Fruit fly (Drosophila melanogaster): ENCODE measurements around the gene rdx.

The rdx gene

dm6 chr3R:14013827-14014488 is 17.9 kb downstream of the rdx start (continued):
- no peak for TF ChIP-seq CG13775 (GFP tag; optimal IDR thresholded peaks at IDR 0.05)
- TF ChIP-seq CG42726 (GFP tag; IDR thresholded peaks at IDR 0.05; ENCODE audit: partially characterized antibody), result no peak
- TF ChIP-seq CG6683 (GFP tag; optimal IDR thresholded peaks at IDR 0.05), result peak; percentile 3
- peak; percentile 27; the same call in 2 of the 3 replicates for TF ChIP-seq row (GFP tag; IDR thresholded peaks at IDR 0.05)
- TF ChIP-seq ase (GFP tag; IDR thresholded peaks at IDR 0.05), result 0 out of 3 replicates have a peak, but pooled peaks have one; percentile 32
- no peak for TF ChIP-seq fd64A (GFP tag; optimal IDR thresholded peaks at IDR 0.05)
- no peak for TF ChIP-seq CG10959 (GFP tag; IDR thresholded peaks at IDR 0.05)
- TF ChIP-seq CG6689 (GFP tag; IDR thresholded peaks at IDR 0.05), result no peak
- TF ChIP-seq klu (GFP tag; IDR thresholded peaks at IDR 0.05), result no peak
- no peak for TF ChIP-seq CG3407 (GFP tag; optimal IDR thresholded peaks at IDR 0.05)
- peak; percentile 44 for TF ChIP-seq Med (GFP tag)
- TF ChIP-seq pb (GFP tag; optimal IDR thresholded peaks at IDR 0.05), result no peak
- TF ChIP-seq CG9609 (GFP tag; optimal IDR thresholded peaks at IDR 0.05), result no peak
- no peak for TF ChIP-seq Kr (GFP tag; optimal IDR thresholded peaks at IDR 0.05)
- no peak for TF ChIP-seq Drgx (GFP tag; IDR thresholded peaks at IDR 0.05)
- no peak for TF ChIP-seq nmo (GFP tag; optimal IDR thresholded peaks at IDR 0.05)
- TF ChIP-seq nom (GFP tag; optimal IDR thresholded peaks at IDR 0.05), result no peak
- TF ChIP-seq MTF-1 (GFP tag; optimal IDR thresholded peaks at IDR 0.05; ENCODE audit: borderline replicate concordance), result no peak
- TF ChIP-seq CG14965 (GFP tag; optimal IDR thresholded peaks at IDR 0.05; ENCODE audit: borderline replicate concordance), result no peak
- TF ChIP-seq CG4854 (GFP tag; optimal IDR thresholded peaks at IDR 0.05), result no peak
- no peak for TF ChIP-seq CG15601 (tag; optimal IDR thresholded peaks at IDR 0.05)
- no peak for TF ChIP-seq Hsf (GFP tag; optimal IDR thresholded peaks at IDR 0.05)
- TF ChIP-seq NfI (GFP tag; optimal IDR thresholded peaks at IDR 0.05), result no peak
- TF ChIP-seq Oaz (GFP tag; IDR thresholded peaks at IDR 0.05), result no peak
- no peak for TF ChIP-seq Ets65A (GFP tag)
- peak; percentile 30 for TF ChIP-seq CG18262 (tag; optimal IDR thresholded peaks at IDR 0.05)
- no peak for TF ChIP-seq fd3F (GFP tag; optimal IDR thresholded peaks at IDR 0.05)
- TF ChIP-seq CG4360 (GFP tag; IDR thresholded peaks at IDR 0.05), result peak; percentile 89
- no peak for TF ChIP-seq sqz (GFP tag; optimal IDR thresholded peaks at IDR 0.05)
- no peak for TF ChIP-seq Trl (optimal IDR thresholded peaks at IDR 0.05)
- TF ChIP-seq Trl (GFP tag; optimal IDR thresholded peaks at IDR 0.05), result no peak
- no peak for TF ChIP-seq CG10366 (GFP tag; IDR thresholded peaks at IDR 0.05)
- peak; percentile 32 for TF ChIP-seq D (optimal IDR thresholded peaks at IDR 0.05)
- no peak for TF ChIP-seq D (GFP tag; optimal IDR thresholded peaks at IDR 0.05)
- TF ChIP-seq CG7357 (GFP tag; IDR thresholded peaks at IDR 0.05), result no peak
- no peak for TF ChIP-seq danr (GFP tag; IDR thresholded peaks at IDR 0.05)
- no peak for TF ChIP-seq toy (GFP tag; IDR thresholded peaks at IDR 0.05)
- TF ChIP-seq Eip74EF (GFP tag; optimal IDR thresholded peaks at IDR 0.05), result no peak
- TF ChIP-seq ems (GFP tag; optimal IDR thresholded peaks at IDR 0.05), result no peak
- no peak for TF ChIP-seq Hr3 (GFP tag; optimal IDR thresholded peaks at IDR 0.05)

dm6 chr3R:14012478-14013146 is 19.2 kb downstream of the rdx start:
- TF ChIP-seq Dip3 (GFP tag; optimal IDR thresholded peaks at IDR 0.05) (peak; percentile 42), vfl (GFP tag; optimal IDR thresholded peaks at IDR 0.05) (no peak), pb (GFP tag; optimal IDR thresholded peaks at IDR 0.05) (peak; percentile 65), CG9932 (GFP tag; IDR thresholded peaks at IDR 0.05) (peak; percentile 81), Hr78 (GFP tag; optimal IDR thresholded peaks at IDR 0.05) (peak in 1 of 2 experiments; percentile 68), CG8924 (tag; optimal IDR thresholded peaks at IDR 0.05) (peak; percentile 86), p53 (GFP tag; optimal IDR thresholded peaks at IDR 0.05) (peak; percentile 73), eve (GFP tag; optimal IDR thresholded peaks at IDR 0.05) (peak in 1 of 2 experiments; percentile 94), inv (GFP tag; IDR thresholded peaks at IDR 0.05; ENCODE audit: partially characterized antibody) (no peak; the same call in 1 of the 2 replicates), Poxn (GFP tag; IDR thresholded peaks at IDR 0.05) (0 out of 2 replicates have a peak, but pooled peaks have one; percentile 7), CG17802 (tag; optimal IDR thresholded peaks at IDR 0.05) (peak; percentile 83), B-H2 (GFP tag; optimal IDR thresholded peaks at IDR 0.05) (no peak), gsb-n (tag; optimal IDR thresholded peaks at IDR 0.05) (peak; percentile 82)

Measured in whole organism, embryonic.